Fruit fly (Drosophila melanogaster): ENCODE measurements around the gene Apl.
A peak's percentile ranks its signal among the peaks of the same experiment; 100 is the strongest.

Gene Apl

DNA sequence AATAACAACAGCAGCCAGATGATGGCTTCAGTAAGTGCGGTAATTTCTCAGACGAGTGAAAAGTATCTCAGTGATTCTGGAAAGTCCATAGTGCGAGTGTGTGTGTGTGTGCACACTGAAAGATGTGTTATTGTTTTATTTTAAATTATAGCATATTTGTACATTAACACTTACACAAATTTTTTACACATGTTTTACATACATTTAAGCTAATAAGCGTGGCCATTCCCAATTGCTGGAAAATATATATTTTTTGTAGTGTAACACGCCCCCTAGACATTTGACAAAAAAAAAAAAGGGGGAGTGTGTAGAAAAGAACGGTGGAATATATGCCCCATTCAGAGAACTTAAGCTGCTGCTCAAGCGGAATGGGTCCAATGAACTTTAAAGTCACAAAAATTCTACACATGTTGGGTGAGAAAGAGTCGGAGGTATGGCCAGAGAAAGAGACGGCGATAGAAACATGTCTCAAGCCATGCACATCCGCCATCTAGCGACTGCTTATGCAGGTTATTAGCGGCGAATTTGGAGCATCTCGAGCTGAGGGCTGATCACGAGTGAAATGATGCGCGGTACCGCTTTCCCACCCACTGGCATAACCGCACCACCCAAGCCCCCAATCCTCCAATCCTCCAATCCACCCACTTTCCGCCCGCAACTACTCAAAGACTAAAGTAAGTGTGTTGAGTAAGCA lies 37.0 kb downstream of the Apl start (continued):
- no peak for TF ChIP-seq zen2 (GFP tag; IDR thresholded peaks at IDR 0.05; ENCODE audit: partially characterized antibody)
- no peak for TF ChIP-seq sima (GFP tag; optimal IDR thresholded peaks at IDR 0.05)
- TF ChIP-seq CG7372 (GFP tag; IDR thresholded peaks at IDR 0.05) = no peak
- peak; percentile 26 for TF ChIP-seq CG4424 (GFP tag; optimal IDR thresholded peaks at IDR 0.05)
- no peak for TF ChIP-seq CG1602 (GFP tag; optimal IDR thresholded peaks at IDR 0.05)
- no peak for TF ChIP-seq CG10959 (GFP tag; IDR thresholded peaks at IDR 0.05)
- TF ChIP-seq jing (GFP tag; optimal IDR thresholded peaks at IDR 0.05) = no peak
- no peak for TF ChIP-seq caup (GFP tag; optimal IDR thresholded peaks at IDR 0.05; ENCODE audit: severe bottlenecking)
- no peak for TF ChIP-seq Ets97D (GFP tag; optimal IDR thresholded peaks at IDR 0.05)
- no peak for TF ChIP-seq usp (GFP tag; optimal IDR thresholded peaks at IDR 0.05)
- peak in 1 of 2 experiments; percentile 16 for TF ChIP-seq bsh (GFP tag; optimal IDR thresholded peaks at IDR 0.05)
- TF ChIP-seq Hr3 (GFP tag; optimal IDR thresholded peaks at IDR 0.05) = no peak
- TF ChIP-seq CG5953 (GFP tag; IDR thresholded peaks at IDR 0.05) = no peak
- TF ChIP-seq Hr51 (GFP tag; optimal IDR thresholded peaks at IDR 0.05) = no peak
- TF ChIP-seq ind (GFP tag; optimal IDR thresholded peaks at IDR 0.05) = no peak
- TF ChIP-seq exex (tag; optimal IDR thresholded peaks at IDR 0.05) = no peak
- no peak for TF ChIP-seq CG2199 (GFP tag; IDR thresholded peaks at IDR 0.05)
- no peak for TF ChIP-seq CG10654 (GFP tag; optimal IDR thresholded peaks at IDR 0.05)
- no peak for TF ChIP-seq chn (GFP tag; optimal IDR thresholded peaks at IDR 0.05)
- TF ChIP-seq Kr (GFP tag; optimal IDR thresholded peaks at IDR 0.05) = no peak
- no peak for TF ChIP-seq CG8281 (tag; optimal IDR thresholded peaks at IDR 0.05)
- no peak for TF ChIP-seq CG33213 (GFP tag; optimal IDR thresholded peaks at IDR 0.05)
- no peak for TF ChIP-seq Sox100B (GFP tag; optimal IDR thresholded peaks at IDR 0.05)
- no peak for TF ChIP-seq CG15073 (GFP tag; optimal IDR thresholded peaks at IDR 0.05)
- no peak for TF ChIP-seq tx (GFP tag; optimal IDR thresholded peaks at IDR 0.05)
- TF ChIP-seq so (GFP tag; IDR thresholded peaks at IDR 0.05) = no peak
- no peak for TF ChIP-seq Vsx1 (GFP tag; optimal IDR thresholded peaks at IDR 0.05)
- no peak for TF ChIP-seq CG32772 (GFP tag; IDR thresholded peaks at IDR 0.05)
- peak; percentile 80 for TF ChIP-seq sens (GFP tag)
- no peak for TF ChIP-seq ac (GFP tag; optimal IDR thresholded peaks at IDR 0.05)
- TF ChIP-seq sr (GFP tag; IDR thresholded peaks at IDR 0.05) = no peak
- no peak for TF ChIP-seq toy (GFP tag; IDR thresholded peaks at IDR 0.05)
- no peak for TF ChIP-seq Usf (GFP tag; optimal IDR thresholded peaks at IDR 0.05)
- TF ChIP-seq CG18262 (tag; optimal IDR thresholded peaks at IDR 0.05) = peak; percentile 26
- TF ChIP-seq slp2 (GFP tag; optimal IDR thresholded peaks at IDR 0.05) = no peak
- TF ChIP-seq CG10543 (GFP tag; optimal IDR thresholded peaks at IDR 0.05) = no peak
- TF ChIP-seq repo (GFP tag; optimal IDR thresholded peaks at IDR 0.05) = no peak
- TF ChIP-seq Opbp (GFP tag; IDR thresholded peaks at IDR 0.05; ENCODE audit: partially characterized antibody) = no peak
- no peak for TF ChIP-seq gsb-n (tag; optimal IDR thresholded peaks at IDR 0.05)
- TF ChIP-seq CG8290 (GFP tag; optimal IDR thresholded peaks at IDR 0.05) = peak; percentile 23
- TF ChIP-seq CG8290 (tag; optimal IDR thresholded peaks at IDR 0.05) = no peak
- no peak for TF ChIP-seq Six4 (GFP tag; optimal IDR thresholded peaks at IDR 0.05)
- TF ChIP-seq gt (GFP tag; IDR thresholded peaks at IDR 0.05) = no peak
- peak; percentile 68 for TF ChIP-seq Med (GFP tag)
- no peak for TF ChIP-seq bcd (GFP tag; optimal IDR thresholded peaks at IDR 0.05)
- peak; percentile 15 for TF ChIP-seq CG2712 (tag; optimal IDR thresholded peaks at IDR 0.05)
- TF ChIP-seq Oli (tag; optimal IDR thresholded peaks at IDR 0.05) = no peak
- no peak for TF ChIP-seq CG8388 (GFP tag; optimal IDR thresholded peaks at IDR 0.05)
- no peak for TF ChIP-seq p53 (GFP tag; optimal IDR thresholded peaks at IDR 0.05)
- TF ChIP-seq Atf6 (GFP tag; IDR thresholded peaks at IDR 0.05) = no peak
- TF ChIP-seq Xrp1 (GFP tag; IDR thresholded peaks at IDR 0.05) = peak; percentile 18; the same call in 1 of the 2 replicates
- no peak for TF ChIP-seq CG31224 (GFP tag; IDR thresholded peaks at IDR 0.05)

All from whole organism, embryonic.